Worm (Caenorhabditis elegans) whole organism, L4/young adult: ENCODE data around the gene nhr-181.

ENCODE experiments used
- W03F9.2 ChIP-seq: fragments of 150-350 bp; optimal IDR thresholded peaks from 2 replicates; lab custom pipeline; 2014; ENCODE audit warnings: missing biosample characterization, missing genetic modification characterization
- dao-5 ChIP-seq: sonication (generic microtip); optimal IDR thresholded peaks from 2 replicates; lab custom pipeline; 2016; ENCODE audit warnings: missing genotype, missing genetic modification characterization, moderate library complexity, missing compliant biosample characterization
- him-1 ChIP-seq: sonication (generic microtip); optimal IDR thresholded peaks from 2 replicates; lab custom pipeline; 2016; ENCODE audit warnings: missing genotype, missing genetic modification reagents, missing genetic modification characterization, missing compliant biosample characterization

nhr-181 gene

DNA sequence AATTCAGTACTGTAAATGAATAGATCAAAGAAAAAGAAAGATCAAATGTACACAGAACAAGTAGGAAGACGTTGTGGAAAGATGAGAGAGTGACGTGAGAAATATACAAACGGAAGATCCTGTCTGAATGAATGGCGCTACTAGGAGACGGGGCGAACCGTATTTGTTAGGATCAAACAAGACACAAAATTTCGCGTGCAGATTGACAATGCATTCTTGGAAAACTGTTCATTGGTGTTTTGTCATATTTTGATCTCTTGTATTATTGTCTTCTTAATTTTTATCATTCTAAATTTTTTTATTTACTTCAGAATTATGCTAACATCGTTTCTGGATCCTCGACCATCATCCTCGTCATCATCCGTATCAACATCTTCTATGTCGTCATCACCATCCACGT is at the start of gene nhr-181:
Gene nhr-181 (plus strand): TSS at position 301 of the 400 bp plus-strand sequence.
- no peak for TF ChIP-seq W03F9.2 (tag; lab: Kevin White, UChicago)
- no peak for TF ChIP-seq him-1 (tag; lab: Kevin White, UChicago)
- no peak for TF ChIP-seq dao-5 (tag; lab: Kevin White, UChicago)

DNA sequence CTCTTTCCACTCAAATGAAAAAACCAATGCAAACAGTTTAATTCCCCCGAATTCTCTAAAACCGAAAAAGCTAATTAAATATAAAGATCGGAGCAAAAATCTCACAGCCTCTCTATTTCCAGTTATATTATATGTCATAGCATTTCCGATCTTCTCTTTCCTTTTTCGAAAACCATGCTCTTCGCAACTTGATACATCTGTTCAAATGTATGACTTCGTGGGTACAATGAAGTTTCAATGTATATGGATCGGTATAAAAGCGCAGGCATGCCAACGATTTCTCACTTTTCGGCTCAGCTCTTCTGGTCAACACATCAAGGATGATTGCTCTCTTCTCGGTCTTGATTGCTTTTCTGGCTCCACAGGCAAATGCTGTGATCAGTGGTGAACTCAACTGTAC is 48.7 kb upstream of the nhr-181 start, which contains the start of gene phat-7:
Gene phat-7 (plus strand): TSS at position 301 of the 400 bp plus-strand sequence.
- TF ChIP-seq dao-5 (tag; lab: Kevin White, UChicago) = no peak
- TF ChIP-seq W03F9.2 (tag; lab: Kevin White, UChicago) = no peak
- no peak for TF ChIP-seq him-1 (tag; lab: Kevin White, UChicago)

DNA sequence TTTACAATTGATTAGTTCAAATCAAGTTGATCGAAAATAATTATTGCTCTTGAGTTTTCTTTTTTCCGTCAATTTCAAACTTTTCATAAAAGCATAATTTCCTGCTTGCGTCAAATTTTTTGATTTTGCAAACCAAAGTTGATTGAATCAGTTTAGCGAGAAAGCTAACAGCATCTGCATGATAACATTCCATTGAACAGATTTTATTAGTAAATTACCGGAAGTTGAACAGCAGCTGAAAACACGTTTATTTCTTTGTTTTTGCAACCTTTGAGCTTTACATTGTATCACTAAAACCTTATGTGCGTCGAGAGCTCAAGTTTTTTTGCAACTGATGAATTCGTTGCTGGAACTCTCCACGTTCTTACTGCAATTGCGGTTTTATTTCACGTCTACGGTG is 47.3 kb upstream of the nhr-181 start, which contains the start of gene srh-169:
Gene srh-169 (plus strand): TSS at position 301 of the 400 bp plus-strand sequence.
- TF ChIP-seq dao-5 (tag; lab: Kevin White, UChicago) (no peak), W03F9.2 (tag; lab: Kevin White, UChicago) (no peak), him-1 (tag; lab: Kevin White, UChicago) (no peak)

DNA sequence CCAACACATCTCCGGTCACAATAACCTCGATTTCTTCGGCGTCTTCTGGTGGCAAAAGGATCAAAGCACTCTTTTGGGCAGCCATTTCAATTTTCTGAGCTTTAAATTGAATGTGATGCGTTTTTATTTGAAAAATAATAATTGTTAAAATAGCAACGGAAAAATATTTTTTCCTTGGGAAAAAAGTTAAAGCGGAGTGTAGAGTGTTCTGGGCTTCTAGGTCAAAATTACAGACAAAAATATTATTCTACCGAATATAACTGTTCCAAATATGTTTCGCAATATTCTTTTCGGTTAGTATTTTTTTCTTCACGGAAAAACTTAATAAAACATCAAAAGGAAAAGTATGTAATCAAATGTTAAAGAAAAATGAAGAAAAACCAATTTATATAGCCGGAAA is 39.8 kb upstream of the nhr-181 start, which contains the start of gene djr-1.2:
Gene djr-1.2 (minus strand): TSS at position 101 of the 400 bp plus-strand sequence.
- TF ChIP-seq him-1 (tag; lab: Kevin White, UChicago) = no peak
- no peak for TF ChIP-seq W03F9.2 (tag; lab: Kevin White, UChicago)
- no peak for TF ChIP-seq dao-5 (tag; lab: Kevin White, UChicago)

DNA sequence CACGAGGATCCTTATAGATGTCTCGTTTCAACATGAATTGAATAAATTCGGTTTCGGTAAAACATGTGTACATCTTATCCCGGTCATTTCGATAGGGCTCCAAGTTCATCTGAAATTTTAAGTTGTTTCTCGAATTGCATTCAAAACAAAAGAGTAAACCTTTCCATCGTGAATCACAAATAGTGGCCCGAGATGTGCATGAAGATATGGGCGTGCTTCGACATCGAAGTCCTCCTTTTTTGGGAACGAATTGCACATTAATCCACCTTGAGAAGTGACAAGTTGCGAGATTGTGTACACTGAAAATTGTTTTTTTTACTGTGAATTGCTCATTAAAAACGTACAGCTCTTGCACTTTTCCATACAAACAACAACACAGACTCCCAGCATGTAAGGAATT is 38.6 kb upstream of the nhr-181 start:
- TF ChIP-seq W03F9.2 (tag; lab: Kevin White, UChicago) = no peak
- TF ChIP-seq him-1 (tag; lab: Kevin White, UChicago) = no peak

DNA sequence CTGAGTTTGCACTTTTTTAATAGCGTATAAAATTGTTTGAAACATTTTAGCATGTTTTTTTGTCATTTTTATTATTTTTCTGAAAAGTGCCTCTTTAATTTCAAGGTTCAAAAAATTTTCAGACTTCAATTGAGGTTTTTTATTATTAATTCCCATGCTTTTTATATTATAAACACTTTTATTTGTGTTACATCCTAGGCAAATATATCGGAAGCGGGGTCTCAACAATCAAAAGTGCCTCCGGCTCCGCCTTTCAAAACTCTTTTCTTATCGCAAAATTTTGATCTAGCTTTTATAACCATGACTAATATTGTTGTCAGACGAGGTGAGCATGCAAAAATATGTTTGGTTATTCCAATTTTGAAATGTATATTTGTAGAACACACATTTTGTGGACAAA is 21.4 kb upstream of the nhr-181 start, which contains the start of gene otpl-2:
Gene otpl-2 (plus strand): TSS at position 301 of the 400 bp plus-strand sequence.
- no peak for TF ChIP-seq dao-5 (tag; lab: Kevin White, UChicago)
- TF ChIP-seq him-1 (tag; lab: Kevin White, UChicago) = no peak
- no peak for TF ChIP-seq W03F9.2 (tag; lab: Kevin White, UChicago)

DNA sequence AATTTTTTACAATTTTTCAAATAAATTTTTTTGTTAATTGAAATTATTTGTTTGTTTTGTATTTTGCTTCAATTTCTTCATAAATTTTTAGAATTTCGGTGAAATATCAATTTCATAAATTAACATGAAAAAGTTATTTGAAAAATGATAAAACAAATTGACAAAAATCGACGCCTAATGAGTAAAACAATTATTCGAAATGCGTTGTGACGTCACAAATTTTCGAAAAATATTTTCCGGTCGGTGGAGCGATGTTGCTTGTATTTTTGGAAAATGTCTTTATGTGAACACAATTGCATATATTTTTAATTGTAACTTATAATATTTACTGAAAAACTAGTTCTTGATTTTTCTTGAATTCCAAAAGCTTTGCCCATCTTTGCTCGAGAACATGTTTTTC is 14.3 kb upstream of the nhr-181 start:
- TF ChIP-seq him-1 (tag; lab: Kevin White, UChicago) (no peak), dao-5 (tag; lab: Kevin White, UChicago) (no peak), W03F9.2 (tag; lab: Kevin White, UChicago) (no peak)

DNA sequence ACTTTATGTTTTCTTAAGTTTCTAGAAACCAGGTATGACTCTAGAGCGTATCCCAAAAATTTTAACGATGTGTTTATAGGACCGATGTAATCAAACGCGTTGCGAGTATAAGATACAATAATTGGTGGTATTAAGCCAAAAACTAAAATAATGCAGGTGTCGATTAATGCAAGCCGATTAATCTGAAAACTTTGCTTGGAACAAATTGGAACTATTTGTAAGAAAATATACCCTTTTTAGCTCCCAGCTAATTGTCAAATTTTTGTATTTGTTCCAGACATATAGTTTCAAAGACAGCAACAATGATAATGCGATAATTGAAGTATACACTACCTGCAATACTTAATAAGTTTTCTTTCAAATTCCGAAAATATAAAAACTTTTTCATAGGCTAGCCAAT is 13.6 kb upstream of the nhr-181 start, which contains the start of gene srh-211:
Gene srh-211 (minus strand): TSS at position 101 of the 400 bp plus-strand sequence.
- TF ChIP-seq dao-5 (tag; lab: Kevin White, UChicago) (no peak), him-1 (tag; lab: Kevin White, UChicago) (no peak), W03F9.2 (tag; lab: Kevin White, UChicago) (no peak)

DNA sequence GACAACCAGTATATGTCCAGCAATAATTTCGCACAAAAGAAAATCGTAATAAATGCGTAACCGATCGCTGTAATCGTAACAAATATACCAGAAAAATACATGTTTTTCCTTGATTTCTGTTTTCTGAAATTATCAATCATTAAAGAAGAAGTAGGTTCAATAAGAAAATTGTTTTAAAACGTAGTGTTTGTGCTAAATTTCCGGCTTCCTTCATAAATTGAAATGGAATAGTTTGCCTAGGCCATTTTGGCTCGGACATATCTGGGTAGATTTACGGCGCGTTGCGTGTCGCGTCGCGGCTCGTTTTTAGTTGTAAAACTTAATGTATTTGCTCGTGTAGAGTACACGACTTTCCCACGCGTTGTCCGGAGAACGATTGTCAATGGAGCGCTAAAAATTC is 11.9 kb upstream of the nhr-181 start, which contains the start of gene F38H12.5:
Gene F38H12.5 (minus strand): TSS at position 101 of the 400 bp plus-strand sequence.
- TF ChIP-seq him-1 (tag; lab: Kevin White, UChicago) (no peak), dao-5 (tag; lab: Kevin White, UChicago) (no peak)

DNA sequence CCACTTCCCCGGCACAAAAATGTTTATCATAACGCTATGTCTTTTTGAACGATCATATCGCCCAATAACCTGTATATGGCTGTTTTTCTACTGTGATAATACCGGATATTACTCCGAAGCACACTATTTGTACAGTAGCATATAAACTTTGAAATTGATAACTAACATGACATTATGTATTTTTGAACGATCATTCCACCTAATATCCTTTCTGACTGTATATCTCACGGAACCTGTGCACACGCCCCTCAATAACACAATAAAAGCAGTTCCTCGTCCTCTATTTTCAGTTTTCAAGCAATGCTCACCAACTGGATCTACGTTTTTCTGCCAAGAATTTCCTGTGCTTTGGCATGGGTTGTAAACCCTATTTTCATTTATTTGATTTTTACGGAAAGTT is 6.7 kb downstream of the nhr-181 start, which contains the start of gene srj-40:
Gene srj-40 (plus strand): TSS at position 301 of the 400 bp plus-strand sequence.
- no peak for TF ChIP-seq him-1 (tag; lab: Kevin White, UChicago)
- no peak for TF ChIP-seq W03F9.2 (tag; lab: Kevin White, UChicago)
- no peak for TF ChIP-seq dao-5 (tag; lab: Kevin White, UChicago)

DNA sequence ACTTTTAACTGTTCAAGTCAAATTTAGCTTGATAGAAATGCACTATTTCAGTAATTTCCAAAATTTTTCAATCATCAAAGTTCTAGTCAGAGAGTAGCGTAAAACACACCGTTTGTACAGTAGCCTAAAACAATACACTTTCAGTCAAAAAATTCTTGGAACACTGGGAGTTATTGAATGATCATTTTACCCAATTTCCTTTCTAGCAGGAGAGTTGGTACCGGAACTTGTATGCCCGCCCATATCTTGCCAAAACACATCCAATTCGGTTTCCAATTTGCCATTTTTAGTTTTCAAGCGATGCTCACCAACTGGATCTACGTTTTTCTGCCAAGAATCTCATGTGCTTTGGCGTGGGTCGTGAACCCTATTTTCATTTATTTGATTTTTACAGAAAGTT is 9.5 kb downstream of the nhr-181 start, which contains the start of gene srj-39:
Gene srj-39 (plus strand): TSS at position 301 of the 400 bp plus-strand sequence.
- TF ChIP-seq dao-5 (tag; lab: Kevin White, UChicago) (no peak), him-1 (tag; lab: Kevin White, UChicago) (no peak), W03F9.2 (tag; lab: Kevin White, UChicago) (no peak)

DNA sequence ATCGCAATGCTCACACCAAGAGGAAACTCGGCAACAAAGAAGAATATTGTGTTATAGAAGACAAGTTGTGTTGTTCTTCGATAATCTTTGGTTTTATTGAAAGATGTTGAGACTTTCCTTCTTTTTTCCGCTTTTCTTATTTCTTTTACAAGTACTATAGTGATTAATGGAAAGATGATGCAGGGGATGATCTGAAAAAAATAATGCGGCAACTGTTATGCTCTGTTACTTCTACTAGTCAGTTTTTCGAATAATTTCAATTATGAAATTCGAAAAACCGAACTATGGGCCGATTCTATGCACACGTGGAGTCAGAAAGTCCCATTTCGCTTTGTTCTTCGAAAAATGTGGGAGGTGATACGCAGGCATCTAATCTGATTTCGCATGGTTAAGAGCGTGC is 11.8 kb downstream of the nhr-181 start:
- TF ChIP-seq him-1 (tag; lab: Kevin White, UChicago) = no peak
- TF ChIP-seq W03F9.2 (tag; lab: Kevin White, UChicago) = no peak
- TF ChIP-seq dao-5 (tag; lab: Kevin White, UChicago) = no peak

DNA sequence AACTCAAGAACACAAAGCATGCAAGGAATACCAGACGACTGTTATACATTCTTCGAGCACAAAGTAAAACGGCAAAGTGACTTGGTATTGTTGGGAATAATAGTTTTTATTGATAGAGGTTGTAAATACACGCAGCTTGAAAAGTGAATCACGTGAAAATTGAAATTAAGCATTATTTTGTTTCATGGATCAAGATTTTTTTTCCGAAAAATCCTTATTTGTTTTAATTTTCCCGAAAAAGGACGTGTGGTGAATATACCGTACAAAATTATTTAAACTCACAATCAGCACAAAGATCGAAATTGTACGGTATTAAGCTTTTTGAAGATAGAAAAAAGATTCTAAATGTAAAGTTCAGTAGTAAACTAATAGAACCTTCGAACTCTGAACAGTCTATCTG is 15.0 kb downstream of the nhr-181 start, which contains the start of gene clc-18:
Gene clc-18 (minus strand): TSS at position 101 of the 400 bp plus-strand sequence.
- TF ChIP-seq him-1 (tag; lab: Kevin White, UChicago) = no peak
- no peak for TF ChIP-seq dao-5 (tag; lab: Kevin White, UChicago)
- TF ChIP-seq W03F9.2 (tag; lab: Kevin White, UChicago) = no peak

DNA sequence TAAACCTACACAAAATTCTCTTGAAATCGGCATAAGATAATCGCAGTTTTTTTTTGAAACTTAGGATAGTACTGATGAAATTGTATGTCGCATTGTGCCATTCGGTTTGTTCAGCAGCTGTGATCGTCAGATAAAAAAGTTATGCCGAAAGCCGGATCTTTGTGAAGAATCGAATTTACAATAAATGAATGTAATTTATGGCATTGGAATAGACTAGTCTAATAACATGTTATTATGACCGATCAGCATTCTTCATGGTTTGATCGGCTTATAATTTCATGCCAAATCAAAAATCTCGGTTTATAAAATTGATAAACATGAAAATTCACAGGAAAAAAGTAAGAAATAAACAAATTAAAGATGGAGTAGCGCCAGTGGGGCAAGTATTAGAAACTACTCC is 17.7 kb downstream of the nhr-181 start, which contains the start of gene srw-134:
Gene srw-134 (minus strand): TSS at position 101 of the 400 bp plus-strand sequence.
- no peak for TF ChIP-seq W03F9.2 (tag; lab: Kevin White, UChicago)
- no peak for TF ChIP-seq him-1 (tag; lab: Kevin White, UChicago)
- TF ChIP-seq dao-5 (tag; lab: Kevin White, UChicago) = no peak
